Worm (Caenorhabditis elegans) whole organism, L1 larva: ENCODE results near the gene cul-5.

ENCODE experiments used
- C04F5.9 ChIP-seq: sonication (generic microtip); optimal IDR thresholded peaks from 2 replicates; lab custom pipeline; 2016; ENCODE audit warnings: missing genetic modification characterization, missing compliant biosample characterization
- aha-1 ChIP-seq: fragments of 150-350 bp; optimal IDR thresholded peaks from 2 replicates; lab custom pipeline; 2014; ENCODE audit warnings: missing biosample characterization, missing genetic modification characterization
- alr-1 ChIP-seq: fragments of 200-800 bp; sonication (Bioruptor generic); optimal IDR thresholded peaks from 2 replicates; lab custom pipeline; 2018; ENCODE audit warnings: borderline replicate concordance, mild to moderate bottlenecking, missing genetic modification characterization, missing compliant biosample characterization
- aly-2 ChIP-seq: fragments of 150-350 bp; optimal IDR thresholded peaks from 2 replicates; lab custom pipeline; 2014; ENCODE audit warnings: missing biosample characterization, missing genetic modification characterization
- ceh-63 ChIP-seq: fragments of 200-800 bp; sonication (Bioruptor generic); optimal IDR thresholded peaks from 2 replicates; lab custom pipeline; 2018; ENCODE audit warnings: mild to moderate bottlenecking, missing genetic modification characterization, missing compliant biosample characterization
- ceh-82 ChIP-seq, 3 experiments: fragments of 150-350 bp in 1 of 3; sonication (generic microtip) in 2 of 3; optimal IDR thresholded peaks; 2 replicates each; lab custom pipeline; 2014 to 2017; ENCODE audit warnings: missing biosample characterization in 3 of 3, missing genetic modification characterization in 3 of 3
- ceh-90 ChIP-seq: sonication (generic microtip); optimal IDR thresholded peaks from 2 replicates; lab custom pipeline; 2016; ENCODE audit warnings: missing genetic modification characterization, missing compliant biosample characterization
- efl-3 ChIP-seq: fragments of 200-800 bp; sonication (Bioruptor generic); optimal IDR thresholded peaks from 2 replicates; lab custom pipeline; 2018; ENCODE audit warnings: mild to moderate bottlenecking, missing genetic modification characterization, missing compliant biosample characterization
- elt-2 ChIP-seq: sonication (generic microtip); optimal IDR thresholded peaks from 2 replicates; lab custom pipeline; 2016; ENCODE audit warnings: missing genetic modification characterization, mild to moderate bottlenecking, inconsistent platforms, missing compliant biosample characterization, missing genetic modification reagents
- elt-3 ChIP-seq, 6 experiments: fragments of 150-350 bp in 1 of 6; sonication (generic microtip); optimal IDR thresholded peaks; 2 replicates each; lab custom pipeline; 2017 to 2018; ENCODE audit warnings: missing biosample characterization in 6 of 6, missing genetic modification characterization in 6 of 6, inconsistent platforms in 1 of 6
- fkh-10 ChIP-seq: sonication (generic microtip); optimal IDR thresholded peaks from 2 replicates; lab custom pipeline; 2017; ENCODE audit warnings: missing biosample characterization, missing genetic modification reagents, missing genetic modification characterization
- fkh-8 ChIP-seq: sonication (generic microtip); optimal IDR thresholded peaks from 2 replicates; lab custom pipeline; 2016; ENCODE audit warnings: mild to moderate bottlenecking, missing genetic modification characterization, missing compliant biosample characterization
- hlh-17 ChIP-seq: fragments of 200-800 bp; sonication (Bioruptor generic); optimal IDR thresholded peaks from 2 replicates; lab custom pipeline; 2018; ENCODE audit warnings: missing genetic modification characterization, mild to moderate bottlenecking, missing compliant biosample characterization, moderate library complexity, borderline replicate concordance
- hpl-2 ChIP-seq: fragments of 150-350 bp; optimal IDR thresholded peaks from 2 replicates; lab custom pipeline; 2014; ENCODE audit warnings: missing biosample characterization, missing genetic modification reagents, missing genetic modification characterization
- irx-1 ChIP-seq: sonication (generic microtip); optimal IDR thresholded peaks from 2 replicates; lab custom pipeline; 2016; ENCODE audit warnings: missing genetic modification characterization, missing compliant biosample characterization
- lin-13 ChIP-seq: fragments of 150-350 bp; optimal IDR thresholded peaks from 2 replicates; lab custom pipeline; 2014; ENCODE audit warnings: missing biosample characterization, missing genetic modification reagents, missing genetic modification characterization
- lin-14 ChIP-seq: fragments of 200-800 bp; sonication (Bioruptor generic); optimal IDR thresholded peaks from 2 replicates; lab custom pipeline; 2018; ENCODE audit warnings: mild to moderate bottlenecking, missing genetic modification characterization, moderate library complexity, missing compliant biosample characterization
- lin-15B ChIP-seq: fragments of 150-350 bp; sonication (generic microtip); optimal IDR thresholded peaks from 3 replicates; lab custom pipeline; 2014; ENCODE audit warnings: missing biosample characterization, missing genetic modification characterization
- lin-35 ChIP-seq, 2 experiments: fragments of 150-350 bp; optimal IDR thresholded peaks; 2 replicates each; lab custom pipeline; 2014; ENCODE audit warnings: missing biosample characterization in 2 of 2, missing genetic modification characterization in 2 of 2, missing genetic modification reagents in 2 of 2
- lin-39 ChIP-seq: fragments of 150-350 bp; optimal IDR thresholded peaks from 2 replicates; lab custom pipeline; 2014; ENCODE audit warnings: missing biosample characterization, missing genetic modification reagents, missing genetic modification characterization
- lsy-2 ChIP-seq, 2 experiments: fragments of 150-350 bp; optimal IDR thresholded peaks; 2 replicates each; lab custom pipeline; 2014; ENCODE audit warnings: missing biosample characterization in 2 of 2, missing genetic modification characterization in 2 of 2
- mab-9 ChIP-seq: fragments of 200-800 bp; sonication (Bioruptor generic); IDR thresholded peaks from 2 replicates; pipeline ENCODE4 v1.3.6; 2022; ENCODE audit warnings: missing genetic modification reagents, missing genetic modification characterization, missing compliant biosample characterization
- mep-1 ChIP-seq: fragments of 150-350 bp; optimal IDR thresholded peaks from 2 replicates; lab custom pipeline; 2014; ENCODE audit warnings: missing biosample characterization, missing genetic modification characterization
- nhr-11 ChIP-seq: fragments of 150-350 bp; optimal IDR thresholded peaks from 2 replicates; lab custom pipeline; 2014; ENCODE audit warnings: missing biosample characterization, missing genetic modification characterization
- nhr-19 ChIP-seq: fragments of 200-800 bp; sonication (Bioruptor generic); conservative IDR thresholded peaks from 2 replicates; pipeline ENCODE4 v1.3.6; 2022; ENCODE audit warnings: missing genetic modification characterization, missing compliant biosample characterization
- nhr-20 ChIP-seq: sonication (generic microtip); optimal IDR thresholded peaks from 2 replicates; lab custom pipeline; 2016; ENCODE audit warnings: mild to moderate bottlenecking, missing genetic modification characterization, missing compliant biosample characterization
- nhr-47 ChIP-seq: sonication (generic microtip); optimal IDR thresholded peaks from 2 replicates; lab custom pipeline; 2016; ENCODE audit warnings: mild to moderate bottlenecking, missing genetic modification characterization, moderate library complexity, missing compliant biosample characterization
- nhr-71 ChIP-seq: sonication (generic microtip); optimal IDR thresholded peaks from 2 replicates; lab custom pipeline; 2016; ENCODE audit warnings: mild to moderate bottlenecking, missing genetic modification characterization, moderate library complexity, missing compliant biosample characterization
- nhr-84 ChIP-seq: sonication (generic microtip); optimal IDR thresholded peaks from 2 replicates; lab custom pipeline; 2017; ENCODE audit warnings: missing biosample characterization, missing genetic modification characterization
- snpc-4 ChIP-seq: fragments of 150-350 bp; optimal IDR thresholded peaks from 2 replicates; lab custom pipeline; 2014; ENCODE audit warnings: missing biosample characterization, missing genetic modification characterization
- swsn-7 ChIP-seq: sonication (generic microtip); optimal IDR thresholded peaks from 2 replicates; lab custom pipeline; 2016; ENCODE audit warnings: missing genetic modification characterization, missing compliant biosample characterization
- tlp-1 ChIP-seq: fragments of 150-350 bp; optimal IDR thresholded peaks from 2 replicates; lab custom pipeline; 2014; ENCODE audit warnings: missing biosample characterization, missing genetic modification characterization
- unc-30 ChIP-seq: sonication (generic microtip); optimal IDR thresholded peaks from 2 replicates; lab custom pipeline; 2017; ENCODE audit warnings: missing biosample characterization, missing genetic modification characterization
- unc-62 ChIP-seq: fragments of 150-350 bp; optimal IDR thresholded peaks from 2 replicates; lab custom pipeline; 2014; ENCODE audit warnings: missing biosample characterization, missing genetic modification reagents, missing genetic modification characterization
- unc-98 ChIP-seq: fragments of 200-800 bp; sonication (Bioruptor generic); IDR thresholded peaks from 2 replicates; pipeline ENCODE4 v1.3.6; 2022; ENCODE audit warnings: missing genetic modification characterization, missing compliant biosample characterization
- vab-15 ChIP-seq: sonication (generic microtip); optimal IDR thresholded peaks from 2 replicates; lab custom pipeline; 2017; ENCODE audit warnings: missing genotype, mild to moderate bottlenecking, missing genetic modification characterization, missing compliant biosample characterization
- zag-1 ChIP-seq: fragments of 150-350 bp; optimal IDR thresholded peaks from 2 replicates; lab custom pipeline; 2014; ENCODE audit warnings: missing biosample characterization, missing genetic modification characterization
- ztf-4 ChIP-seq: fragments of 150-350 bp; optimal IDR thresholded peaks from 2 replicates; lab custom pipeline; 2014; ENCODE audit warnings: missing biosample characterization, missing genetic modification characterization

cul-5 gene

ce11 chrV:10159972-10160371, 19.4 kb upstream of the cul-5 start:
- TF ChIP-seq lin-15B: no peak
- no peak for TF ChIP-seq elt-3 (tag; optimal IDR thresholded peaks at IDR 0.05; lab: Kevin White, UChicago)
- no peak for TF ChIP-seq C04F5.9 (tag; lab: Kevin White, UChicago)
- peak; percentile 65 for TF ChIP-seq elt-2 (tag; lab: Kevin White, UChicago)
- no peak for TF ChIP-seq ceh-90 (tag; lab: Kevin White, UChicago)
- TF ChIP-seq zag-1 (tag; lab: Kevin White, UChicago): no peak
- TF ChIP-seq, all 84 proteins: peak for 1

- TF ChIP-seq nhr-84 (tag; lab: Kevin White, UChicago): no peak
- peak in 1 of 2 experiments; percentile 12 for TF ChIP-seq lin-35 (GFP tag; optimal IDR thresholded peaks at IDR 0.05; lab: Kevin White, UChicago)
- TF ChIP-seq alr-1: no peak
- TF ChIP-seq lsy-2 (tag; optimal IDR thresholded peaks at IDR 0.05; lab: Kevin White, UChicago): no peak
- TF ChIP-seq elt-2 (tag; lab: Kevin White, UChicago): peak; percentile 59
Measured at ce11 chrV:10160954-10161353, 18.4 kb upstream of the cul-5 start, which contains the start of gene C51E3.10. C51E3.10 (minus strand) TSS chrV:10161134.

DNA sequence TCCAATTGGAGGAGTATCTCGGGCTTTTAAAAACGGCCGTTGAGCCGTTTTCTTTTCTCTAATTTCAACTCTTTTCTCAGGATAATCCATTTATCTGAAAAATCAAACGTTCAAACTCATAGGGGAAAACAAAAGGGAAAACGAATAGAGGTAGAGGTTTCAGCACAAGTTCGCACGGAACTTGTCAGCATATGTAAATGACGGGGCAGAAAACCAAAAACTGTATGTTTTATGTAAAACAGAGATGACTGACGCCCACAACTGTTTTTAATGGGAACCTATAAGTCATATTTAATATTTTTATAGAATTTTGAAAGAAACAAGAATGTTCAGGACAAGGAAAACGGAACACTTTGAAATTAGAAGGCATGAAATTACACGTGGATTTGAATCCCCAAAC, 13.0 kb upstream of the cul-5 start, which contains the start of gene C51E3.6:
C51E3.6 (minus strand) TSS at position 101 of the 400 bp plus-strand sequence.
- TF ChIP-seq unc-30 (tag; lab: Kevin White, UChicago) (no peak), lin-14 (no peak), elt-2 (tag; lab: Kevin White, UChicago) (no peak), ceh-63 (GFP tag; lab: Kevin White, UChicago) (no peak), C04F5.9 (tag; lab: Kevin White, UChicago) (no peak), hlh-17 (GFP tag; lab: Kevin White, UChicago) (no peak), mab-9 (no peak), efl-3 (GFP tag; lab: Kevin White, UChicago) (no peak), ztf-4 (tag; lab: Kevin White, UChicago) (no peak), snpc-4 (tag; lab: Kevin White, UChicago) (no peak), ceh-90 (tag; lab: Kevin White, UChicago) (no peak), lin-13 (no peak), unc-98 (no peak), swsn-7 (tag; lab: Kevin White, UChicago) (no peak), nhr-71 (tag; lab: Kevin White, UChicago) (no peak), fkh-8 (tag; lab: Kevin White, UChicago) (no peak), nhr-20 (tag; lab: Kevin White, UChicago) (no peak), zag-1 (tag; lab: Kevin White, UChicago) (no peak), aha-1 (tag; lab: Kevin White, UChicago) (no peak)

DNA sequence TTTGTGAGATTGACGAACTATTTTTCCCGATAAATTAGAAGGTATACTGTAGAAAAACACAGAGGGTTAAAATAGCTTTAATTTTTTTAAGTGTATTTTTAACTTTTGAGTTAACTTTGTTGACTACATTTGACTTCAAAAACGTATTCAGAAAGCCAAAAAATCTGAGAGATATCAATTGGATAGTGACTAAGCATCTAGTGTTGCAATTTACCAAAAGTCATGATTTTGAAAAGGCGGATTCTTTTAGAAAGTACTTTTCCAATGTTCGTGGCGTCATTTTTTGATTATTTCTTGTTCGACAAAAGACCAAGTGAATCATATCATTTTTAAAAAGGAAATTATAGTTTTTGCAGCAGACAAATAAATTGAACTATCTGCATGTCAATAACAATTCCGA, 10.5 kb upstream of the cul-5 start:
- no peak for TF ChIP-seq irx-1 (tag; lab: Kevin White, UChicago)
- TF ChIP-seq ceh-82 (tag; optimal IDR thresholded peaks at IDR 0.05; lab: Kevin White, UChicago): no peak
- TF ChIP-seq C04F5.9 (tag; lab: Kevin White, UChicago): no peak
- TF ChIP-seq tlp-1 (tag; lab: Kevin White, UChicago): no peak
- no peak for TF ChIP-seq nhr-11 (tag; lab: Kevin White, UChicago)
- TF ChIP-seq nhr-19: no peak
- peak; percentile 13 for TF ChIP-seq nhr-71 (tag; lab: Kevin White, UChicago)
- TF ChIP-seq elt-3 (tag; optimal IDR thresholded peaks at IDR 0.05; lab: Kevin White, UChicago): no peak
- no peak for TF ChIP-seq hpl-2 (GFP tag; lab: Kevin White, UChicago)
- no peak for TF ChIP-seq vab-15 (tag; lab: Kevin White, UChicago)
- TF ChIP-seq mep-1 (tag; lab: Kevin White, UChicago): no peak
- no peak for TF ChIP-seq lin-39 (tag; lab: Kevin White, UChicago)
- no peak for TF ChIP-seq fkh-10 (GFP tag; lab: Kevin White, UChicago)
- TF ChIP-seq unc-62 (GFP tag; lab: Kevin White, UChicago): no peak
- peak; percentile 34 for TF ChIP-seq aly-2 (tag; lab: Kevin White, UChicago)
- no peak for TF ChIP-seq unc-30 (tag; lab: Kevin White, UChicago)
- TF ChIP-seq nhr-47 (tag; lab: Kevin White, UChicago): peak; percentile 41
- TF ChIP-seq lsy-2 (tag; optimal IDR thresholded peaks at IDR 0.05; lab: Kevin White, UChicago): peak in 1 of 2 experiments; percentile 16
- TF ChIP-seq, all 84 proteins: peak for 4
